Fruit fly (Drosophila melanogaster): ENCODE measurements around the gene CG9399.

Gene CG9399

DNA sequence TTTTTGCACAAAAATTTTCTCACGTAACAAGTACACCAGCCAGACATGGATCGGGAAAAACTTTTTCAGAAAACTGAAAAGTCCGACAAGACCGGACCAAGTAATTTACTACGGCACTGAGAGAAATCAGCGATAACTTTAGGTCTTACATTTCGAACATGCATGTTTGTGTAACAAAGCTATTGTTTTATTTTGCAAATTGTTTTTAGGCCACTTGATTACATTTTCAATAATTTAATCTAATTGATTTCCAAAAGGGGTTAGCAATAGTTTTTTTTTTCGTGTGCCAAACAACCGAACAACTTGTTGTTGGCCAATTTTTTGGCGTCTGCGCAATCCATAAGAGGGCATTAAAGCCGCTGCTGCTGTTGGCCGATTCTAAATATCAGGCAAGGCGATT lies 39.1 kb upstream of the CG9399 start (continued):
- TF ChIP-seq lilli (GFP tag; optimal IDR thresholded peaks at IDR 0.05) (peak; percentile 81), CG10209 (GFP tag; optimal IDR thresholded peaks at IDR 0.05) (peak; percentile 49), Sin3A (optimal IDR thresholded peaks at IDR 0.05) (no peak), CG9932 (GFP tag; IDR thresholded peaks at IDR 0.05) (peak; percentile 51), CG10462 (GFP tag; optimal IDR thresholded peaks at IDR 0.05) (no peak), row (GFP tag; IDR thresholded peaks at IDR 0.05) (peak; percentile 64), CG13424 (tag; optimal IDR thresholded peaks at IDR 0.05) (peak; percentile 20), Mad (GFP tag; optimal IDR thresholded peaks at IDR 0.05) (peak; percentile 15), ems (GFP tag; optimal IDR thresholded peaks at IDR 0.05) (peak; percentile 69), CG8924 (tag; optimal IDR thresholded peaks at IDR 0.05) (peak; percentile 15), MBD-R2 (GFP tag; IDR thresholded peaks at IDR 0.05) (peak; percentile 33; the same call in 1 of the 2 replicates), Bteb2 (GFP tag; optimal IDR thresholded peaks at IDR 0.05) (peak; percentile 40), Rx (GFP tag; IDR thresholded peaks at IDR 0.05) (no peak; the same call in 1 of the 2 replicates), CG17385 (GFP tag; optimal IDR thresholded peaks at IDR 0.05) (peak; percentile 10), CG2875 (GFP tag; optimal IDR thresholded peaks at IDR 0.05) (peak; percentile 24), NfI (GFP tag; optimal IDR thresholded peaks at IDR 0.05) (peak; percentile 48), TFAM (GFP tag; optimal IDR thresholded peaks at IDR 0.05) (no peak), CG2129 (GFP tag; IDR thresholded peaks at IDR 0.05; ENCODE audit: partially characterized antibody) (no peak), CG15011 (GFP tag; optimal IDR thresholded peaks at IDR 0.05) (peak; percentile 16), chm (GFP tag; IDR thresholded peaks at IDR 0.05) (no peak), Abd-B (GFP tag; optimal IDR thresholded peaks at IDR 0.05) (peak; percentile 54), gt (GFP tag; IDR thresholded peaks at IDR 0.05) (no peak), HmgD (GFP tag; optimal IDR thresholded peaks at IDR 0.05) (no peak), CG17359 (tag; optimal IDR thresholded peaks at IDR 0.05) (peak; percentile 71), CG4730 (GFP tag; IDR thresholded peaks at IDR 0.05) (no peak), Doc3 (GFP tag; IDR thresholded peaks at IDR 0.05; ENCODE audit: partially characterized antibody) (no peak), CG3163 (GFP tag; optimal IDR thresholded peaks at IDR 0.05) (no peak), CG8359 (GFP tag; optimal IDR thresholded peaks at IDR 0.05; ENCODE audit: borderline replicate concordance) (no peak), kah (GFP tag; optimal IDR thresholded peaks at IDR 0.05) (no peak), ERR (GFP tag; optimal IDR thresholded peaks at IDR 0.05) (peak; percentile 24), CG16813 (GFP tag; IDR thresholded peaks at IDR 0.05; ENCODE audit: partially characterized antibody) (no peak), CG6654 (GFP tag; optimal IDR thresholded peaks at IDR 0.05) (peak; percentile 33), CG12155 (GFP tag; optimal IDR thresholded peaks at IDR 0.05) (peak; percentile 22), CG18619 (GFP tag; optimal IDR thresholded peaks at IDR 0.05) (no peak), maf-S (GFP tag; optimal IDR thresholded peaks at IDR 0.05) (peak; percentile 33), Dfd (GFP tag; optimal IDR thresholded peaks at IDR 0.05) (no peak), CG11093 (GFP tag; IDR thresholded peaks at IDR 0.05) (no peak), otp (GFP tag; IDR thresholded peaks at IDR 0.05) (peak; percentile 64; the same call in 2 of the 3 replicates), Hr3 (GFP tag; optimal IDR thresholded peaks at IDR 0.05) (peak; percentile 45), sisA (GFP tag; IDR thresholded peaks at IDR 0.05) (no peak; the same call in 1 of the 2 replicates), CG15601 (tag; optimal IDR thresholded peaks at IDR 0.05) (no peak), tgo (GFP tag; IDR thresholded peaks at IDR 0.05) (peak; percentile 66), stwl (tag; optimal IDR thresholded peaks at IDR 0.05) (no peak), BEAF-32 (GFP tag; optimal IDR thresholded peaks at IDR 0.05) (no peak), zfh1 (GFP tag; IDR thresholded peaks at IDR 0.05) (peak; percentile 80), ato (GFP tag; IDR thresholded peaks at IDR 0.05; ENCODE audit: partially characterized antibody) (no peak), CHES-1-like (GFP tag; optimal IDR thresholded peaks at IDR 0.05) (peak; percentile 27), CG12104 (GFP tag; optimal IDR thresholded peaks at IDR 0.05) (no peak), CG3281 (GFP tag; optimal IDR thresholded peaks at IDR 0.05) (peak; percentile 76), CG4820 (GFP tag; optimal IDR thresholded peaks at IDR 0.05) (peak; percentile 62), Dbx (GFP tag; IDR thresholded peaks at IDR 0.05) (peak; percentile 58; the same call in 1 of the 3 replicates)

Data from whole organism, embryonic.